Fruit fly (Drosophila melanogaster): ENCODE data around the gene CG9270.

dm6 chr2L:20943148-20943547 lies 9.2 kb upstream of the CG9270 start:
- TF ChIP-seq CG14711 (tag; optimal IDR thresholded peaks at IDR 0.05) (no peak), ovo (GFP tag; optimal IDR thresholded peaks at IDR 0.05) (no peak), CG11617 (GFP tag; optimal IDR thresholded peaks at IDR 0.05) (no peak), toe (GFP tag; optimal IDR thresholded peaks at IDR 0.05) (no peak), pad (GFP tag; optimal IDR thresholded peaks at IDR 0.05) (no peak), CG7101 (tag; optimal IDR thresholded peaks at IDR 0.05) (no peak), cic (GFP tag; optimal IDR thresholded peaks at IDR 0.05) (no peak), Hr96 (GFP tag; optimal IDR thresholded peaks at IDR 0.05) (no peak), Clk (GFP tag; optimal IDR thresholded peaks at IDR 0.05) (no peak), CG5204 (GFP tag; optimal IDR thresholded peaks at IDR 0.05) (no peak), CG7045 (GFP tag; optimal IDR thresholded peaks at IDR 0.05) (no peak), cnc (optimal IDR thresholded peaks at IDR 0.05) (no peak)
